Worm (Caenorhabditis elegans) whole organism, dauer: ENCODE results near the gene mnk-1.
"Not testable (repeated sequence)": the region's sequence is repeated elsewhere in the genome, so short reads cannot be mapped to it uniquely, and the experiment has no call there.

Experiments used
- unc-62 ChIP-seq: sonication (generic microtip); optimal IDR thresholded peaks from 2 replicates; lab custom pipeline; 2017; ENCODE audit warnings: missing biosample characterization, missing genetic modification reagents, missing genetic modification characterization

mnk-1 gene

ce11 chrII:10509746-10510145 lies 45.1 kb downstream of the mnk-1 start, which contains the start of gene F59B10.2:
F59B10.2 (minus strand) TSS chrII:10509846.
- no peak for TF ChIP-seq unc-62 (GFP tag; lab: Kevin White, UChicago)

DNA sequence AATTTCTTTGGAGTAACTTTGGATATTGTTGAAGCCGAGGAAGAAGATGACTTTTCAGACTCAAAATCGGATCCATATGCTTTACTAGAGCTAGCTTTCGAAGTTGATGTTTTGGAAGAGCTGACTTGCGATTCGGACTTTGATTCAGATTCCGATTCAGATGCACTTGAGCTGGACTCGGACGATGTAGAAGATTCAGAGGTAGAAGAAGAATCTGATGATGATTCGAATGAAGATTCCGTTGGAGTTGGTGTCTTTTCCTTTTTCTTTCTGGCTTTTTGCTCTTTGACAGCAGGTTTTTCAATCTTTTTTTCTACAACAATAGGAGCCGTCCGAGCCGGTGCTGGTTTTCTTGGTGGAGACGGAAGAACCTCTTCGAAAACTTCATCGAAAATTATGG lies 46.9 kb downstream of the mnk-1 start:
- TF ChIP-seq unc-62 (GFP tag; lab: Kevin White, UChicago), result no peak

DNA sequence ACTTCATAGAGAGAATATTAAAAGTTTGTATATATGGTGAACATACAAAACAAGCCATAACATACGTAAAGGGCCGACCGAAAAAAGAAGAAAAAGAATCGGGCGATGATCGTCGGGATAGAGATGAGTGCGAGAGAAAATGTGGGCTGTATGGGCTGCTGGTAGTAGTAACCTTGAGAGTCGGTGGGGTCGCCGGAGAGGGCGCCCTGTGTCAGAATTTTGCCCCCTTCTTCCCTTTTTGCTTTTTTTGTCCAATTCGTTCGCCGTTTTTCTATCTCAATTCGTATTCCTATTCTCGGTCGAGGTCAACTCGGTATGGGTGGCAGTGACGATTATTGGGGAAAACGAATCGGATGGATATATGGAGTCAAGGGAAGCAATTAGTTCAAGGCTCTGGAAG lies 48.9 kb downstream of the mnk-1 start:
- TF ChIP-seq unc-62 (GFP tag; lab: Kevin White, UChicago), result no peak

- no peak for TF ChIP-seq unc-62 (GFP tag; lab: Kevin White, UChicago)
Observed at ce11 chrII:10504729-10505128, 50.1 kb downstream of the mnk-1 start.

DNA sequence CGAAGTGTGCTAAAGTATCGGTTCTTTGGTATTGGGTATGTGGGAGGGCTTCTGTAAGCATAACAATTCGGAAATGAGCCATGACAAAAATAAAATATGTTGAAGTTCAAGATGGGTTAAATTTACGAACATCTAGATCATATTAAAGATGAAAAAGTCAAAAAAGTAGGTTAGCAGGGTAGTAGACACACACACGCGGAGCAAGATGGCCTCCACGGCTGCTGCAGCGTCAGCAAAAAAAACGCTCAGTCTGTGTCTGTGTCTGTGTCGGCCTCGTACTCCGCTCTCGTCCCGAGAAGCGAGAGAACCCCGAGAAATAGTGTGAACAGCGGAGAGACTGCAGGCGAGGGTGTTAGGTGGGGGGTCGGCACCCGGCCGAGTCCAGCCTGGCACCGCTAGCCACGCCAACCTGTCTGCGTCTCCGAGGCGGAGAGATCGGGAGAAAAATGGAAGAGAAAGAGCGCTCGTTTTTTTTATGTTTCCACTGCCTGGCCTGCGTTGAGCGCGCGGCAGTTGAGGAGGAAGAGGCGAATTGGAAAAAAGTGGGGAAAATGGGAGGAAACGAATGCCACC lies 52.3 kb downstream of the mnk-1 start, which contains the start of gene myrf-1:
Gene myrf-1 (minus strand): TSS at position 51 of the 573 bp plus-strand sequence.
- TF ChIP-seq unc-62 (GFP tag; lab: Kevin White, UChicago), result no peak

DNA sequence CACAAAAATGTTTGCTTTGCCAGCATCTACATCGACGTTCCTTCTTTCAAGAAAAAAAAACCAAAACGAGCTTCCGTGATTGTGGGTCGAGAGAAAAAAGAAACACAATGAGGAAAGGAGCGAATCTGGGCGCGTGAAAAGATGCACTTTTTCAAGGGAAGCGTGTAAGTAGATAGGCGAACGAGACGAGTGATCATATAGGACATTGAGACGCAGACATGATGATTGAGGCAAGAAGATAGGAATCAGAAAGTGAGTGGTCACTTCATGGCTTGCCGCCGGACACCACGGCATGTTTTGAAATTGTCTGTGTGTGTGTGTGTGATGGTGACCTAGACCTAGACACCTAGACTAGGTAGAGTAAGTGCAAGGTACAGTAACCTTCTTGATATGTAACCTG lies 53.3 kb downstream of the mnk-1 start:
- TF ChIP-seq unc-62 (GFP tag; lab: Kevin White, UChicago), result no peak

DNA sequence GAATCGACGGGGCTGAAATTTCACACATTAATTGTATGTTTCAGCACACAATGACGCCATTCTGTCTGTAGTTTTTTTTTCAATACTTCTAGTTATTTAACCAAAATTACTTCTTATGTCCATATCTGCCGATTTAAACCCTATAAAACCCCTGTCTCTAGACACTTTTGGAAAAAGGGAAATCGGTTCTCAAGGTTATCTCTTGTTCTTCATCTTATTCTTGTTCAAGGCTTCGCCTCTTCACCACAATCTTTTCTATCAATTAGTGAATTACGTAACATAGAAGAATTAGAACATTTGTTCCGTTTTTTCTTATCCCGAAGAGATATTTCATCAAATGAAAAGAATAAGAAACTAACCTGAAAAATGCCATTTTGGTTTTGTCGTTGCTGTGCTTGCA lies 54.2 kb downstream of the mnk-1 start:
- no peak for TF ChIP-seq unc-62 (GFP tag; lab: Kevin White, UChicago)

DNA sequence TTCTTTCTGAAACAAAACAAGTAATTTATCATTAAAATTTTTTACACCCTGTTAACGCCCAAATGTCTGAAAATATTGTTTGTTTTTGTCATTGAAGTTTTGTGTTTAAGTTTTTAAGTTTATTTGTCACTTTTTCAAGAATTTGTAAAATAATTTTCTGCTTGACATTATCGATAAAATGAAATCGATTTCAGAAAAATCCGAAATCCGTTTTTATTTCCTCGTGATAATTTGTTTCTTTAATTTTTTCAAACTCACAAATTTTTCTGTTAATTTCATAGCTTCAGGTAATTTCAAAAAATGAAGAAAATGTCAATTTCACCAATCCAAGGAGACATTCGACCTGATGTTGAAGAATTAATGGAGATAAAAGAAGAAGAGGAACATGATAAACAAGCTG lies 58.9 kb downstream of the mnk-1 start, which contains the start of gene ZK666.12:
Gene ZK666.12 (plus strand): TSS at position 301 of the 400 bp plus-strand sequence.
- no peak for TF ChIP-seq unc-62 (GFP tag; lab: Kevin White, UChicago)

ce11 chrII:10494467-10494866 lies 60.4 kb downstream of the mnk-1 start, which contains the start of gene ZK666.14:
ZK666.14 (plus strand) TSS chrII:10494767.
- no peak for TF ChIP-seq unc-62 (GFP tag; lab: Kevin White, UChicago)

DNA sequence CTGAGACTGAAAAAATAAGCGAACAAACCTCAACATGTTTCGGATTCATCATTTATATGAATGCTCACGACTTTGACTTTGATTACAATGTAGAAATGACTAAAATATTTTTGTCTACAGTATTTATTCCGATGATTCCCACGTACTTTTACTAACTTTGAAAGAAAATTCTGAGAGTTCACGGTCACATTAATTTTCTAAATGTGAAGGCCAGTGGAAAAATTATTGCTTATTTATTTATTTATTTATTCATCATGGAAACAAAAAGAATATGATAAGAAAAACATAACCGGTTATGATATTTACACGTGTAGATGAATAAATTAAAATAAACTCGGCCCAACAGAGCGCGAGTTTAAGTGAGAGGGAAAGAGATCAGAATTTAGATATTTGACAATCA lies 61.8 kb downstream of the mnk-1 start, which contains the start of gene ZK666.8:
Gene ZK666.8 (minus strand): TSS at position 101 of the 400 bp plus-strand sequence.
- not testable (repeated sequence) for TF ChIP-seq unc-62 (GFP tag; lab: Kevin White, UChicago)
